Worm (Caenorhabditis elegans): ENCODE measurements around the gene W06A11.1.
"Not testable (repeated sequence)": the region's sequence is repeated elsewhere in the genome, so short reads cannot be mapped to it uniquely, and the experiment has no call there.

DNA sequence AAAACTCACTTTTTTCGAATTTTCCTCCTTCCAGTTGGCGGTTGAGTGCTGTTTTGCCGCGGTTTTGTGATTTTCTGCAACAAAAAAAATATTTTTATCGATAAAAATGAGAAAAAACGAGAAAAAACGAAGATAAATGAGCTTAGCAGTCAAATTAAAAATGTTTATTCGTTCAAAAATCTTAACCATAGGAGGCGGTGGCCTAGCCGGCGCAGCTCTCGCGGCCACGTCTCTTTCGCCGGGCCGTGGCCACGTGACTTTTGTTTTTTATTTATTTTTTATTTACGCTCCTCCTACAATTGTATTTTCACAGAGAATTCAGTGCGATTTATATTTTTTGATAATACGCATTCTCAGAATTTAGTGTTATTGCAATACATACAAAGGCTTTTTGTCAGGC lies 17.7 kb upstream of the W06A11.1 start:
- TF ChIP-seq nhr-76 (tag; optimal IDR thresholded peaks at IDR 0.05); R02D3.7 (tag; optimal IDR thresholded peaks at IDR 0.05); nhr-237 (tag; optimal IDR thresholded peaks at IDR 0.05); aly-2 (tag; optimal IDR thresholded peaks at IDR 0.05); lin-13 (GFP tag; optimal IDR thresholded peaks at IDR 0.05); nhr-77 (tag; optimal IDR thresholded peaks at IDR 0.05); daf-12 (tag; optimal IDR thresholded peaks at IDR 0.05); lin-15B (tag; optimal IDR thresholded peaks at IDR 0.05); unc-39 (tag; optimal IDR thresholded peaks at IDR 0.05); skn-1 (tag; optimal IDR thresholded peaks at IDR 0.05): not testable (repeated sequence)
- TF ChIP-seq mdl-1 (tag; optimal IDR thresholded peaks at IDR 0.05) (peak in 1 of 2 experiments; percentile 58), mes-2 (tag; optimal IDR thresholded peaks at IDR 0.05; ENCODE audit: poor library complexity, severe bottlenecking) (peak; percentile 21), dpl-1 (GFP tag; optimal IDR thresholded peaks at IDR 0.05) (peak; percentile 37), aha-1 (tag) (peak; percentile 79)

Measured in whole organism, L4 larva.